Worm (Caenorhabditis elegans) whole organism, L3 larva: ENCODE data around the gene Y64G10A.2.
A peak's percentile ranks its signal among the peaks of the same experiment; 100 is the strongest.

ENCODE experiments used
- ZK546.5 ChIP-seq: sonication (generic microtip); optimal IDR thresholded peaks from 2 replicates; lab custom pipeline; 2017; ENCODE audit warnings: missing biosample characterization, missing genetic modification characterization
- aly-2 ChIP-seq: fragments of 150-350 bp; optimal IDR thresholded peaks from 2 replicates; lab custom pipeline; 2014; ENCODE audit warnings: missing biosample characterization, missing genetic modification characterization
- ceh-16 ChIP-seq: sonication (generic microtip); optimal IDR thresholded peaks from 2 replicates; lab custom pipeline; 2017; ENCODE audit warnings: missing biosample characterization, missing genetic modification characterization
- ceh-28 ChIP-seq: fragments of 150-350 bp; optimal IDR thresholded peaks from 2 replicates; lab custom pipeline; 2014; ENCODE audit warnings: missing biosample characterization, missing genetic modification reagents, missing genetic modification characterization
- ceh-82 ChIP-seq: fragments of 150-350 bp; optimal IDR thresholded peaks from 2 replicates; lab custom pipeline; 2014; ENCODE audit warnings: missing biosample characterization, missing genetic modification characterization
- ceh-9 ChIP-seq: sonication (generic microtip); optimal IDR thresholded peaks from 2 replicates; lab custom pipeline; 2018; ENCODE audit warnings: missing biosample characterization, missing genetic modification characterization
- egl-27 ChIP-seq: sonication (generic microtip); optimal IDR thresholded peaks from 4 replicates; lab custom pipeline; 2017; ENCODE audit warnings: missing biosample characterization, missing genetic modification reagents, missing genetic modification characterization
- elt-2 ChIP-seq: sonication (generic microtip); optimal IDR thresholded peaks from 2 replicates; lab custom pipeline; 2016; ENCODE audit warnings: missing genetic modification reagents, mild to moderate bottlenecking, missing genetic modification characterization, missing compliant biosample characterization
- elt-3 ChIP-seq, 3 experiments: fragments of 150-350 bp in 1 of 3; sonication (generic microtip) in 2 of 3; optimal IDR thresholded peaks; 2 replicates in 2 of 3; 4 replicates in 1 of 3; lab custom pipeline; 2014 to 2017; ENCODE audit warnings: missing biosample characterization in 3 of 3, missing genetic modification characterization in 3 of 3
- eor-1 ChIP-seq, 2 experiments: fragments of 150-350 bp; optimal IDR thresholded peaks; 2 replicates each; lab custom pipeline; 2014 to 2018; ENCODE audit warnings: missing biosample characterization in 2 of 2, missing genetic modification characterization in 2 of 2
- fkh-10 ChIP-seq: sonication (generic microtip); optimal IDR thresholded peaks from 2 replicates; lab custom pipeline; 2017; ENCODE audit warnings: missing biosample characterization, missing genetic modification reagents, missing genetic modification characterization
- fkh-2 ChIP-seq: fragments of 150-350 bp; optimal IDR thresholded peaks from 2 replicates; lab custom pipeline; 2014; ENCODE audit warnings: missing biosample characterization, missing genetic modification reagents, missing genetic modification characterization
- fos-1 ChIP-seq: fragments of 150-350 bp; optimal IDR thresholded peaks from 2 replicates; lab custom pipeline; 2014; ENCODE audit warnings: missing biosample characterization, missing genetic modification characterization
- hmg-11 ChIP-seq: sonication (generic microtip); optimal IDR thresholded peaks from 2 replicates; lab custom pipeline; 2016; ENCODE audit warnings: missing genetic modification characterization, missing compliant biosample characterization
- jun-1 ChIP-seq: fragments of 150-350 bp; optimal IDR thresholded peaks from 2 replicates; lab custom pipeline; 2014; ENCODE audit warnings: missing biosample characterization, missing genetic modification reagents, missing genetic modification characterization
- lin-15B ChIP-seq: fragments of 150-350 bp; optimal IDR thresholded peaks from 2 replicates; lab custom pipeline; 2014; ENCODE audit warnings: missing biosample characterization, missing genetic modification characterization
- lin-39 ChIP-seq: fragments of 150-350 bp; optimal IDR thresholded peaks from 2 replicates; lab custom pipeline; 2018; ENCODE audit warnings: missing biosample characterization, missing genetic modification reagents, missing genetic modification characterization
- lsy-12 ChIP-seq: sonication (generic microtip); optimal IDR thresholded peaks from 2 replicates; lab custom pipeline; 2016; ENCODE audit warnings: mild to moderate bottlenecking, missing genetic modification characterization, missing compliant biosample characterization
- mdl-1 ChIP-seq: fragments of 150-350 bp; optimal IDR thresholded peaks from 2 replicates; lab custom pipeline; 2014; ENCODE audit warnings: missing biosample characterization, missing genetic modification characterization
- mml-1 ChIP-seq: fragments of 150-350 bp; sonication (generic microtip); optimal IDR thresholded peaks from 3 replicates; lab custom pipeline; 2014; ENCODE audit warnings: missing biosample characterization, missing genetic modification characterization
- nfya-1 ChIP-seq: sonication (generic microtip); optimal IDR thresholded peaks from 2 replicates; lab custom pipeline; 2017; ENCODE audit warnings: missing genetic modification characterization, mild to moderate bottlenecking, missing compliant biosample characterization, antibody characterized with exemption, moderate library complexity; ENCODE audit not compliant: insufficient read depth
- nhr-11 ChIP-seq: fragments of 150-350 bp; optimal IDR thresholded peaks from 2 replicates; lab custom pipeline; 2014; ENCODE audit warnings: missing biosample characterization, missing genetic modification characterization
- nhr-12 ChIP-seq: fragments of 150-350 bp; optimal IDR thresholded peaks from 2 replicates; lab custom pipeline; 2014; ENCODE audit warnings: missing biosample characterization, missing genetic modification characterization
- nhr-23 ChIP-seq: fragments of 150-350 bp; optimal IDR thresholded peaks from 2 replicates; lab custom pipeline; 2014; ENCODE audit warnings: missing biosample characterization, missing genetic modification reagents, missing genetic modification characterization
- nhr-237 ChIP-seq: fragments of 150-350 bp; optimal IDR thresholded peaks from 2 replicates; lab custom pipeline; 2014; ENCODE audit warnings: missing biosample characterization, missing genetic modification characterization
- nhr-25 ChIP-seq: sonication (generic microtip); optimal IDR thresholded peaks from 2 replicates; lab custom pipeline; 2017; ENCODE audit warnings: missing biosample characterization, missing genetic modification characterization
- nhr-43 ChIP-seq: sonication (generic microtip); optimal IDR thresholded peaks from 2 replicates; lab custom pipeline; 2016; ENCODE audit warnings: mild to moderate bottlenecking, missing genetic modification characterization, missing compliant biosample characterization; ENCODE audit not compliant: poor library complexity, severe bottlenecking
- nhr-67 ChIP-seq: fragments of 150-350 bp; optimal IDR thresholded peaks from 2 replicates; lab custom pipeline; 2014; ENCODE audit warnings: missing biosample characterization, missing genetic modification characterization
- nhr-76 ChIP-seq: fragments of 150-350 bp; sonication (generic microtip); optimal IDR thresholded peaks from 5 replicates; lab custom pipeline; 2014; ENCODE audit warnings: missing biosample characterization, missing genetic modification characterization
- nhr-77 ChIP-seq: fragments of 150-350 bp; optimal IDR thresholded peaks from 2 replicates; lab custom pipeline; 2014; ENCODE audit warnings: missing biosample characterization, missing genetic modification characterization
- pqm-1 ChIP-seq: fragments of 150-350 bp; optimal IDR thresholded peaks from 2 replicates; lab custom pipeline; 2017; ENCODE audit warnings: missing biosample characterization, missing genetic modification characterization, inconsistent platforms
- skn-1 ChIP-seq: fragments of 150-350 bp; optimal IDR thresholded peaks from 2 replicates; lab custom pipeline; 2014; ENCODE audit warnings: missing biosample characterization, missing genetic modification characterization
- snpc-4 ChIP-seq: fragments of 150-350 bp; optimal IDR thresholded peaks from 2 replicates; lab custom pipeline; 2014; ENCODE audit warnings: missing biosample characterization, missing genetic modification characterization
- unc-39 ChIP-seq: sonication (generic microtip); optimal IDR thresholded peaks from 4 replicates; lab custom pipeline; 2017; ENCODE audit warnings: missing biosample characterization, missing genetic modification characterization
- unc-62 ChIP-seq: fragments of 150-350 bp; sonication (generic microtip); optimal IDR thresholded peaks from 4 replicates; lab custom pipeline; 2014; ENCODE audit warnings: missing biosample characterization, missing genetic modification reagents, missing genetic modification characterization
- zag-1 ChIP-seq: fragments of 150-350 bp; optimal IDR thresholded peaks from 2 replicates; lab custom pipeline; 2014; ENCODE audit warnings: missing biosample characterization, missing genetic modification characterization
- ztf-4 ChIP-seq: fragments of 150-350 bp; optimal IDR thresholded peaks from 2 replicates; lab custom pipeline; 2014; ENCODE audit warnings: missing biosample characterization, missing genetic modification characterization

Y64G10A.2 gene

DNA sequence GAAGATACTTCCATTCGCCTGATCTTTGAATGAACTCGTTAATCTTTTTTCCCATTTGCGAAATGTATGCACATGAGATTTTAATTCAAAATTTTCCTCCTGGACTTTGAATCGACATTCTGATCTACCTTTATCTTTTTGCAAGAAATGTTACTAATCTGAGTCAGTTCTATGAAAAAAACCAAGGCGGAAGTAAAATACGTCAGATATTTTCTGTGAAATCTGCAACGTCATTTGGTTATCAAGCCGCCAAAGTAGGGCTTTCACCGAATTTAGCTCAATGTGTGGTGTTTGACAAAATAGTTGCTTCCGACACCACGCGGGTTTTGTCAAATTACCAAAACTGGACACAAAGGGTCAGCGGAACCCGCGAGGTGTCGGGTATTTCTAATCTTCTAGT, 30.6 kb upstream of the Y64G10A.2 start:
- TF ChIP-seq lin-15B (tag; lab: Kevin White, UChicago) (no peak), nhr-11 (tag; lab: Kevin White, UChicago) (peak; percentile 27)

ce11 chrIV:14272561-14272960, 28.3 kb upstream of the Y64G10A.2 start:
- TF ChIP-seq mml-1 (tag; lab: Kevin White, UChicago) = no peak
- no peak for TF ChIP-seq nhr-25
- no peak for TF ChIP-seq nhr-12 (tag; lab: Kevin White, UChicago)
- TF ChIP-seq nhr-43 (tag; lab: Kevin White, UChicago) = no peak
- TF ChIP-seq zag-1 (tag; lab: Kevin White, UChicago) = no peak
- no peak for TF ChIP-seq nhr-77 (tag; lab: Kevin White, UChicago)
- peak; percentile 27 for TF ChIP-seq mdl-1 (tag; lab: Kevin White, UChicago)
- TF ChIP-seq unc-39 (tag; lab: Kevin White, UChicago) = no peak
- no peak for TF ChIP-seq ceh-82 (tag; lab: Kevin White, UChicago)
- no peak for TF ChIP-seq ceh-9 (tag; lab: Kevin White, UChicago)
- no peak for TF ChIP-seq fkh-2
- TF ChIP-seq fkh-10 (GFP tag; lab: Kevin White, UChicago) = peak; percentile 9
- no peak for TF ChIP-seq lsy-12 (tag; lab: Kevin White, UChicago)
- TF ChIP-seq jun-1 (tag; lab: Kevin White, UChicago) = no peak
- TF ChIP-seq nfya-1 (tag; lab: Kevin White, UChicago) = peak; percentile 57
- no peak for TF ChIP-seq eor-1 (tag; optimal IDR thresholded peaks at IDR 0.05; lab: Kevin White, UChicago)
- no peak for TF ChIP-seq pqm-1 (tag; lab: Kevin White, UChicago)
- TF ChIP-seq skn-1 (tag; lab: Kevin White, UChicago) = peak; percentile 44
- peak; percentile 58 for TF ChIP-seq hmg-11 (tag; lab: Kevin White, UChicago)
- peak; percentile 77 for TF ChIP-seq lin-39 (tag; lab: Kevin White, UChicago)
- no peak for TF ChIP-seq nhr-23 (tag; lab: Kevin White, UChicago)
- no peak for TF ChIP-seq nhr-237 (tag; lab: Kevin White, UChicago)
- TF ChIP-seq ceh-28 (tag; lab: Kevin White, UChicago) = no peak
- no peak for TF ChIP-seq nhr-67 (tag; lab: Kevin White, UChicago)
- no peak for TF ChIP-seq ztf-4 (tag; lab: Kevin White, UChicago)

DNA sequence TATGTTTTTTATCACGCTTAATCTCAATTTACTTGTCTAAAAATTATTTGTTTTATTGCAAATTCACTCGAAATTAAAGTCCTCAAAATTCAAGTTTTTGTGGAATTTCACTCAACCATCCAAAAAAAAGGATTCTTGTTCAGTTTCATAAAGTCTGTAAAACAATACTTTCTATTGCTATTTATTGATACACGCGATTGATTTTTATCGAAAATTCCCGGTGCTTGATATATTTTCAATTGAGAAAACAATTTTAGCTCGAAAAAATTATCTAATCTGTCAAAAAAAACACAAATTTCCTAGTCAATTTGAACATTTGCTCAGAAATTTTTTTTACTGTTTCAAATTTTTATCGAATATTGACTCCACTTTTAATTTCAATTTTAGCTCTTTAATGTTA, 25.7 kb upstream of the Y64G10A.2 start:
- no peak for TF ChIP-seq nhr-76 (tag; lab: Kevin White, UChicago)
- TF ChIP-seq nhr-12 (tag; lab: Kevin White, UChicago) = no peak
- TF ChIP-seq ZK546.5 (tag; lab: Kevin White, UChicago) = no peak
- TF ChIP-seq pqm-1 (tag; lab: Kevin White, UChicago) = no peak
- TF ChIP-seq aly-2 (tag; lab: Kevin White, UChicago) = no peak
- no peak for TF ChIP-seq mdl-1 (tag; lab: Kevin White, UChicago)
- no peak for TF ChIP-seq nhr-43 (tag; lab: Kevin White, UChicago)
- no peak for TF ChIP-seq nfya-1 (tag; lab: Kevin White, UChicago)
- no peak for TF ChIP-seq skn-1 (tag; lab: Kevin White, UChicago)
- TF ChIP-seq nhr-23 (tag; lab: Kevin White, UChicago) = no peak
- TF ChIP-seq fkh-2 = no peak
- no peak for TF ChIP-seq ceh-9 (tag; lab: Kevin White, UChicago)
- no peak for TF ChIP-seq elt-2 (tag; lab: Kevin White, UChicago)
- TF ChIP-seq unc-39 (tag; lab: Kevin White, UChicago) = no peak

DNA sequence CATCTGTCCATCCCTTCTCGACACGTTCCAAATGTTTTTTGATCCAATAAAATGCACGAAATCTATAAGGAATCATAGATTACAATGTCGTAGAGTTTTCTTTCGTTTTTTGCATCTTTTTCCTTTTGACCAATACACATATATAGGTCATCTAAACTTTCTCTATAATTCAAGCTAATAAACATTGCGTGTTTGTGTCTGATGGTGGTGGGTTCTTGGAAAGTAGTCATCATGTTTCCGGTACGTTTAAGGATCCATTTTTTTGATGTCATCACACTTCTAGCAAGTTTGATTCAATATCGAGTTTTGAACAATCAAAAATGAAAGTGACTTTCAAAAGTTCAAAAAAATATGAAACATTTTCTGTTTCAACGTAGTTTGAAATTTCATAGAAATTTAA, 24.6 kb upstream of the Y64G10A.2 start:
- TF ChIP-seq mdl-1 (tag; lab: Kevin White, UChicago) (no peak), mml-1 (tag; lab: Kevin White, UChicago) (no peak), elt-3 (tag; optimal IDR thresholded peaks at IDR 0.05; lab: Kevin White, UChicago) (no peak), ceh-28 (tag; lab: Kevin White, UChicago) (no peak), fos-1 (tag; lab: Kevin White, UChicago) (no peak)

DNA sequence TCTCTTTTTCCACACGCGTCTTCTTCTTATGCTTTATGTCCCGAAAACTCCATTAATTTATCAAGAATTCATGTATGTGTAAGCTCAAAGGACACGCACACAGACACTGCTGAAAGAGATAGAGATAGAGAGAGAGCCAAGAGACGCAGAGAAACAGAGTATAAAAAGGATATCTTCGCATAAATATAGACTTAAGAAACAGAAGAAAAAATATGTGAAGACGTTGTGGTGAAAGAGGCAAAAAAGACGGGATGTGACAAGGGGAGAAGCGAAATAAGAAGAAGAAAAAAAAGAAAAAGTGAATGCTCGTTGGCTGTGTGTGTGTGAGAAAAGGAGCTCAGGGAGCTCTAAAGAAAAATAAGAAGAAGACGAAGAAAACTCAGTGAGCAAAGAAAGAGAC, 16.5 kb upstream of the Y64G10A.2 start:
- TF ChIP-seq egl-27 = no peak
- peak; percentile 29 for TF ChIP-seq skn-1 (tag; lab: Kevin White, UChicago)
- no peak for TF ChIP-seq ZK546.5 (tag; lab: Kevin White, UChicago)
- TF ChIP-seq ceh-16 (tag; lab: Kevin White, UChicago) = no peak
- TF ChIP-seq hmg-11 (tag; lab: Kevin White, UChicago) = peak; percentile 80
- peak; percentile 96 for TF ChIP-seq fkh-10 (GFP tag; lab: Kevin White, UChicago)
- TF ChIP-seq lin-15B (tag; lab: Kevin White, UChicago) = peak; percentile 13
- peak; percentile 79 for TF ChIP-seq nfya-1 (tag; lab: Kevin White, UChicago)
- TF ChIP-seq snpc-4 (tag; lab: Kevin White, UChicago) = peak; percentile 7
- TF ChIP-seq fos-1 (tag; lab: Kevin White, UChicago) = no peak
- peak; percentile 3 for TF ChIP-seq unc-62 (GFP tag; lab: Kevin White, UChicago)
